Worm (Caenorhabditis elegans) whole organism, L4/young adult: ENCODE results near the gene Y75B8A.34.

Source experiments
- W03F9.2 ChIP-seq: fragments of 150-350 bp; optimal IDR thresholded peaks from 2 replicates; lab custom pipeline; 2014; ENCODE audit warnings: missing biosample characterization, missing genetic modification characterization
- him-1 ChIP-seq: sonication (generic microtip); optimal IDR thresholded peaks from 2 replicates; lab custom pipeline; 2016; ENCODE audit warnings: missing genotype, missing genetic modification reagents, missing genetic modification characterization, missing compliant biosample characterization

DNA sequence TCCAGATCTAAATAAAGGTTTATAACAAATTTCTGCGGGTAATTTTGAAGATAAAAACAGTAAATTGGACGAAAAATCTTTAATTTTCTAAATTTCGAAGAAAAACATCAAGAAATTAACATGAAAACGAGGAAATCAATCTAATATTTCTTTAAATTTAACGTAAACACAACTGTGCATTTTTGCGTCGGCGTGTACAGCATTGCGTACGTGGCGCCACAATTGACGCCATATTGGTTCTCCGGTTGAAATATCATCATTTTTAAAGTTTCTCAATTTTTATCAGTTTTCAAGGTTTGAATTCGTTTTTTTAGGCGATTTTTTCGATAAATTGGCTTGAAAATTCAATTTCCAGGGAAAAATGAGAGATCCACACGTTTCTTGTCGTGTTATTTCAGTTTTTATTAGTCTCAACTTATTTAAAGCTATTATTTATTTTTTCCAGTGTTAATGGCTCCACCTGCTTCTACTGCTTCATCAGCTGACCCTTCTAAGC is 10.7 kb downstream of the Y75B8A.34 start, which contains the start of gene rpt-6:
- TF ChIP-seq W03F9.2 (tag; lab: Kevin White, UChicago) (peak; percentile 57), him-1 (tag; lab: Kevin White, UChicago) (no peak)
